Worm (Caenorhabditis elegans) whole organism, midembryonic: ENCODE results near the gene F54D10.4.
"Not testable (repeated sequence)": the region's sequence is repeated elsewhere in the genome, so short reads cannot be mapped to it uniquely, and the experiment has no call there.

Source experiments
- T22C8.4 ChIP-seq: fragments of 200-800 bp; sonication (Bioruptor generic); IDR thresholded peaks from 2 replicates; pipeline ENCODE4 v1.3.6; 2022; ENCODE audit warnings: missing genetic modification characterization, missing compliant biosample characterization
- cog-1 ChIP-seq: sonication (generic microtip); optimal IDR thresholded peaks from 2 replicates; lab custom pipeline; 2016; ENCODE audit warnings: missing genetic modification characterization, missing compliant biosample characterization
- flt-1 ChIP-seq: fragments of 200-800 bp; sonication (Bioruptor generic); IDR thresholded peaks from 2 replicates; pipeline ENCODE4 v1.3.6; 2022; ENCODE audit warnings: missing genetic modification characterization, missing compliant biosample characterization
- klf-2 ChIP-seq: fragments of 200-800 bp; sonication (Bioruptor generic); conservative IDR thresholded peaks from 2 replicates; pipeline ENCODE4 v1.3.6; 2022; ENCODE audit warnings: missing genetic modification reagents, missing genetic modification characterization, missing compliant biosample characterization
- med-1 ChIP-seq: sonication (generic microtip); optimal IDR thresholded peaks from 2 replicates; lab custom pipeline; 2017; ENCODE audit warnings: missing genetic modification characterization, mild to moderate bottlenecking, missing compliant biosample characterization, antibody characterized with exemption, missing genetic modification reagents; ENCODE audit not compliant: insufficient read depth
- ref-1 ChIP-seq: fragments of 200-800 bp; sonication (Bioruptor generic); conservative IDR thresholded peaks from 2 replicates; pipeline ENCODE4 v1.3.6; 2022; ENCODE audit warnings: missing genetic modification reagents, missing genetic modification characterization, missing compliant biosample characterization
- tab-1 ChIP-seq: fragments of 200-800 bp; sonication (Bioruptor generic); IDR thresholded peaks from 2 replicates; pipeline ENCODE4 v1.3.6; 2022; ENCODE audit warnings: missing genetic modification characterization, missing compliant biosample characterization
- ztf-23 ChIP-seq: fragments of 200-800 bp; sonication (Bioruptor generic); IDR thresholded peaks from 2 replicates; pipeline ENCODE4 v1.3.6; 2022; ENCODE audit warnings: missing genetic modification reagents, missing genetic modification characterization, missing compliant biosample characterization
- ztf-29 ChIP-seq: fragments of 200-800 bp; sonication (Bioruptor generic); IDR thresholded peaks from 2 replicates; pipeline ENCODE4 v1.3.6; 2022; ENCODE audit warnings: missing genetic modification reagents, missing genetic modification characterization, missing compliant biosample characterization

F54D10.4 gene

DNA sequence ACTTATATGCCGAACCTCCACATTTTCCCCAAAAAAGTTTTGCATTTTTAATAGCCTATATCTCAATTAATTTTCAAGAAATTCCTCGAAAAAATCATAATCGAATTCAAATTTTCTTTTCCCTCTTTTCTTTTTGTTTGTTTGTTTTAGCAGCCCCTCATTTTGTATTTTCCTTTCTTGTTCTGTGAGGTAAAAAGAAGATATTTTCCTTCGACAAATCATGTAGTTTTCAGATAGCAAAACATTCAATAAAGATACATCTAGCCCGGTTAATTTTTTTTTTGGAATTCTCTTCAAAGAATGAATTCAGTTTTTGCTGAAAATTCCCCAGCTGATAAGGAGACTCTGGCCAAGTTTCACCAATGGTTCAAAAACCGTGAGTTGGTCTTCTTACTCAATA is 31.1 kb downstream of the F54D10.4 start, which contains the start of gene T24E12.3:
T24E12.3 (plus strand) TSS at position 301 of the 400 bp plus-strand sequence.
- no peak for TF ChIP-seq ztf-23 (GFP tag; lab: Robert Waterston, UW)
- no peak for TF ChIP-seq med-1 (GFP tag; lab: Kevin White, UChicago)
- TF ChIP-seq tab-1 (GFP tag; lab: Robert Waterston, UW) = no peak
- TF ChIP-seq ztf-29 (GFP tag; lab: Robert Waterston, UW) = no peak
- no peak for TF ChIP-seq cog-1 (tag; lab: Kevin White, UChicago)
- no peak for TF ChIP-seq ref-1 (GFP tag; lab: Robert Waterston, UW)
- TF ChIP-seq flt-1 (GFP tag; lab: Robert Waterston, UW) = no peak
- no peak for TF ChIP-seq klf-2
- no peak for TF ChIP-seq T22C8.4 (GFP tag; lab: Robert Waterston, UW)

- TF ChIP-seq cog-1 (tag; lab: Kevin White, UChicago) (no peak), ztf-23 (GFP tag; lab: Robert Waterston, UW) (no peak), klf-2 (no peak), flt-1 (GFP tag; lab: Robert Waterston, UW) (no peak)
These were observed 33.7 kb downstream of the F54D10.4 start, which contains the start of gene T24E12.10 for ce11 chrII:3773130-3773529. TSS of gene T24E12.10 (minus strand) at chrII:3773230.

ce11 chrII:3771640-3772039 is 35.2 kb downstream of the F54D10.4 start:
- TF ChIP-seq ztf-29 (GFP tag; lab: Robert Waterston, UW) (no peak), klf-2 (no peak), T22C8.4 (GFP tag; lab: Robert Waterston, UW) (no peak), ztf-23 (GFP tag; lab: Robert Waterston, UW) (no peak), ref-1 (GFP tag; lab: Robert Waterston, UW) (no peak), cog-1 (tag; lab: Kevin White, UChicago) (no peak), tab-1 (GFP tag; lab: Robert Waterston, UW) (no peak), flt-1 (GFP tag; lab: Robert Waterston, UW) (no peak), med-1 (GFP tag; lab: Kevin White, UChicago) (no peak)

- TF ChIP-seq klf-2 (no peak), flt-1 (GFP tag; lab: Robert Waterston, UW) (no peak), ztf-29 (GFP tag; lab: Robert Waterston, UW) (no peak), med-1 (GFP tag; lab: Kevin White, UChicago) (no peak), tab-1 (GFP tag; lab: Robert Waterston, UW) (no peak), T22C8.4 (GFP tag; lab: Robert Waterston, UW) (no peak), cog-1 (tag; lab: Kevin White, UChicago) (no peak), ztf-23 (GFP tag; lab: Robert Waterston, UW) (no peak), ref-1 (GFP tag; lab: Robert Waterston, UW) (no peak)
These were observed 42.4 kb downstream of the F54D10.4 start, which contains the start of gene srx-112 for ce11 chrII:3764486-3764885. TSS of gene srx-112 (minus strand) at chrII:3764586.

DNA sequence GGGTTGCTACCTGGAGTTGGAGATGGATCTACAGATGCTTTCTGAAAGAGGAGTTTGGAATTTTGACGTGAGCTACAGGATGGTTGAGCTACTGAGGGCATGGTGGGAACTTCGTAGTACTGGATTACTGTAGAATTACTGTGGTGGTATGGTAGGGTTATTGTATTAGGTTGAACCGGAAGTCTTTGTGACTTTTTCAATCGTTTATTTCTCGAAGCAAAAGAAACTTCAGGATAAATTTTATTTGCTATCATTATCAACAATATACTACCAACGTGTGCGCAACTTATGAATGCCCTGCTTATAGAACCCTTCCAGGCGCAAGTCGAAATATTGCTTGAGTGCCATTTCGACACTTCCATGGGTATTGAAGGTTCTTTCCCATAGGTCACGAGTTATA is 45.3 kb downstream of the F54D10.4 start, which contains the start of gene T24E12.6:
T24E12.6 (minus strand) TSS at position 101 of the 400 bp plus-strand sequence.
- TF ChIP-seq cog-1 (tag; lab: Kevin White, UChicago); klf-2; flt-1 (GFP tag; lab: Robert Waterston, UW): not testable (repeated sequence)

- TF ChIP-seq ref-1 (GFP tag; lab: Robert Waterston, UW) (no peak), cog-1 (tag; lab: Kevin White, UChicago) (no peak), tab-1 (GFP tag; lab: Robert Waterston, UW) (no peak), flt-1 (GFP tag; lab: Robert Waterston, UW) (no peak), T22C8.4 (GFP tag; lab: Robert Waterston, UW) (no peak), ztf-23 (GFP tag; lab: Robert Waterston, UW) (no peak), ztf-29 (GFP tag; lab: Robert Waterston, UW) (no peak)
These were observed 47.9 kb downstream of the F54D10.4 start, which contains the start of gene T24E12.12 for ce11 chrII:3759010-3759409. TSS of gene T24E12.12 (plus strand) at chrII:3759290.

- TF ChIP-seq ztf-23 (GFP tag; lab: Robert Waterston, UW) (no peak), flt-1 (GFP tag; lab: Robert Waterston, UW) (no peak), ref-1 (GFP tag; lab: Robert Waterston, UW) (no peak), med-1 (GFP tag; lab: Kevin White, UChicago) (no peak)
These were observed 49.4 kb downstream of the F54D10.4 start, which contains the start of gene srx-111 for ce11 chrII:3757499-3757898. TSS of gene srx-111 (plus strand) at chrII:3757799.
